Fruit fly (Drosophila melanogaster) whole organism, embryonic: Measurements from ENCODE around the gene CG8100.

Experiments used
- Antp ChIP-seq: fragments of 200-800 bp; sonication (Bioruptor generic); optimal IDR thresholded peaks from 3 replicates; lab custom pipeline; 2016; ENCODE audit warnings: missing biosample characterization, missing genetic modification characterization
- Atf-2 ChIP-seq: fragments of 200-800 bp; sonication (Bioruptor generic); optimal IDR thresholded peaks from 2 replicates; lab custom pipeline; 2016; ENCODE audit warnings: missing biosample characterization, missing genetic modification characterization
- CG1024 ChIP-seq: fragments of 200-800 bp; sonication (Bioruptor generic); IDR thresholded peaks from 2 replicates; pipeline ENCODE4 v1.3.6; 2022; ENCODE audit warnings: missing biosample characterization, missing genetic modification characterization
- CG10979 ChIP-seq: fragments of 200-800 bp; sonication (Bioruptor generic); optimal IDR thresholded peaks from 2 replicates; lab custom pipeline; 2018; ENCODE audit warnings: missing biosample characterization, mild to moderate bottlenecking, missing genetic modification characterization, moderate library complexity
- CG13775 ChIP-seq: fragments of 200-800 bp; sonication (Bioruptor generic); optimal IDR thresholded peaks from 3 replicates; lab custom pipeline; 2017; ENCODE audit warnings: missing biosample characterization, mild to moderate bottlenecking, missing genetic modification characterization
- CG1647 ChIP-seq: fragments of 200-800 bp; sonication (Bioruptor generic); optimal IDR thresholded peaks from 3 replicates; lab custom pipeline; 2016; ENCODE audit warnings: missing biosample characterization, missing genetic modification characterization
- CG16863 ChIP-seq: fragments of 200-800 bp; sonication (Bioruptor generic); optimal IDR thresholded peaks from 3 replicates; lab custom pipeline; 2016; ENCODE audit warnings: missing biosample characterization, missing genetic modification characterization
- CG17802 ChIP-seq: fragments of 200-800 bp; sonication (Bioruptor generic); optimal IDR thresholded peaks from 2 replicates; lab custom pipeline; 2018; ENCODE audit warnings: missing biosample characterization, mild to moderate bottlenecking, missing genetic modification characterization, moderate library complexity
- CG17829 ChIP-seq: fragments of 200-800 bp; optimal IDR thresholded peaks from 2 replicates; lab custom pipeline; 2019; ENCODE audit warnings: missing biosample characterization, mild to moderate bottlenecking, missing genetic modification characterization, moderate library complexity
- CG18599 ChIP-seq: fragments of 200-800 bp; sonication (Bioruptor generic); optimal IDR thresholded peaks from 3 replicates; lab custom pipeline; 2017; ENCODE audit warnings: missing biosample characterization, missing genetic modification characterization, mild to moderate bottlenecking, moderate library complexity, missing genetic modification reagents
- CG32767 ChIP-seq: fragments of 200-800 bp; sonication (Bioruptor generic); IDR thresholded peaks from 2 replicates; pipeline ENCODE4 v1.3.6; 2022; ENCODE audit warnings: missing biosample characterization, missing genetic modification characterization
- CG32772 ChIP-seq: fragments of 200-800 bp; sonication (Bioruptor generic); IDR thresholded peaks from 2 replicates; pipeline ENCODE4 v1.3.6; 2022; ENCODE audit warnings: missing biosample characterization, missing genetic modification characterization
- CG3847 ChIP-seq: fragments of 200-800 bp; sonication (Bioruptor generic); IDR thresholded peaks from 2 replicates; pipeline ENCODE4 v1.3.6; 2022; ENCODE audit warnings: missing biosample characterization, missing genetic modification characterization
- CG4328 ChIP-seq: fragments of 200-800 bp; sonication (Bioruptor generic); optimal IDR thresholded peaks from 3 replicates; lab custom pipeline; 2017; ENCODE audit warnings: missing biosample characterization, missing genetic modification reagents, missing genetic modification characterization
- CG5953 ChIP-seq: fragments of 200-800 bp; sonication (Bioruptor generic); IDR thresholded peaks from 2 replicates; pipeline ENCODE4 v1.3.6; 2022; ENCODE audit warnings: missing biosample characterization, missing genetic modification characterization
- CG7839 ChIP-seq: fragments of 200-800 bp; sonication (Bioruptor generic); optimal IDR thresholded peaks from 3 replicates; lab custom pipeline; 2018; ENCODE audit warnings: missing biosample characterization, mild to moderate bottlenecking, missing genetic modification characterization, moderate library complexity
- CG8924 ChIP-seq: fragments of 200-800 bp; optimal IDR thresholded peaks from 3 replicates; lab custom pipeline; 2019; ENCODE audit warnings: missing biosample characterization, mild to moderate bottlenecking, missing genetic modification characterization, moderate library complexity
- CG9727 ChIP-seq: fragments of 200-800 bp; sonication (Bioruptor generic); optimal IDR thresholded peaks from 3 replicates; lab custom pipeline; 2017; ENCODE audit warnings: missing biosample characterization, mild to moderate bottlenecking, missing genetic modification characterization
- CG9817 ChIP-seq: fragments of 200-800 bp; sonication (Bioruptor generic); optimal IDR thresholded peaks from 2 replicates; lab custom pipeline; 2018; ENCODE audit warnings: missing biosample characterization, mild to moderate bottlenecking, missing genetic modification characterization, moderate library complexity
- CG9876 ChIP-seq: fragments of 200-800 bp; sonication (Bioruptor generic); optimal IDR thresholded peaks from 2 replicates; lab custom pipeline; 2016; ENCODE audit warnings: missing biosample characterization, missing genetic modification characterization
- CTCF ChIP-seq: fragments of 200-800 bp; sonication (Bioruptor generic); optimal IDR thresholded peaks from 2 replicates; lab custom pipeline; 2017; ENCODE audit warnings: missing biosample characterization, mild to moderate bottlenecking, missing genetic modification characterization, moderate library complexity
- Camta ChIP-seq: fragments of 200-800 bp; sonication (Bioruptor generic); optimal IDR thresholded peaks from 2 replicates; lab custom pipeline; 2016; ENCODE audit warnings: missing biosample characterization, missing genetic modification characterization
- Doc3 ChIP-seq: fragments of 200-800 bp; sonication (Bioruptor generic); IDR thresholded peaks from 3 replicates; pipeline ENCODE4 v1.3.6; 2022; ENCODE audit warnings: missing biosample characterization, missing genetic modification characterization; ENCODE audit not compliant: partially characterized antibody
- E2f1 ChIP-seq: fragments of 200-800 bp; sonication (Bioruptor generic); IDR thresholded peaks from 2 replicates; pipeline ENCODE4 v1.3.6; 2022; ENCODE audit warnings: missing biosample characterization, missing genetic modification characterization
- HLH3B ChIP-seq: fragments of 200-800 bp; sonication (Bioruptor generic); IDR thresholded peaks from 2 replicates; pipeline ENCODE4 v1.3.6; 2022; ENCODE audit warnings: missing biosample characterization, missing genetic modification characterization
- Hey ChIP-seq: fragments of 200-800 bp; sonication (Bioruptor generic); optimal IDR thresholded peaks from 3 replicates; lab custom pipeline; 2018; ENCODE audit warnings: missing biosample characterization, mild to moderate bottlenecking, missing genetic modification characterization
- MBD-R2 ChIP-seq: fragments of 200-800 bp; sonication (Bioruptor generic); IDR thresholded peaks from 2 replicates; pipeline ENCODE4 v1.3.6; 2022; ENCODE audit warnings: missing biosample characterization, missing genetic modification characterization
- Med ChIP-seq: fragments of 200-800 bp; sonication (Bioruptor generic); peaks from one replicate; lab custom pipeline; 2016; ENCODE audit warnings: missing biosample characterization, missing genetic modification characterization, mild to moderate bottlenecking, inconsistent platforms, moderate library complexity
- Meics ChIP-seq: fragments of 200-800 bp; sonication (Bioruptor generic); optimal IDR thresholded peaks from 2 replicates; lab custom pipeline; 2017; ENCODE audit warnings: missing biosample characterization, mild to moderate bottlenecking, missing genetic modification characterization
- Nf-YA ChIP-seq: fragments of 200-800 bp; sonication (Bioruptor generic); IDR thresholded peaks from 2 replicates; pipeline ENCODE4 v1.3.6; 2022; ENCODE audit warnings: missing biosample characterization, missing genetic modification characterization
- Oaz ChIP-seq: fragments of 200-800 bp; sonication (Bioruptor generic); IDR thresholded peaks from 2 replicates; pipeline ENCODE4 v1.3.6; 2022; ENCODE audit warnings: missing biosample characterization, missing genetic modification characterization
- Pdp1 ChIP-seq, 2 experiments: fragments of 200-800 bp; sonication (Bioruptor generic); optimal IDR thresholded peaks; 3 replicates each; lab custom pipeline; 2016; ENCODE audit warnings: missing biosample characterization in 2 of 2, missing genetic modification characterization in 2 of 2, mild to moderate bottlenecking in 1 of 2, moderate library complexity in 1 of 2
- Xbp1 ChIP-seq: fragments of 200-800 bp; sonication (Bioruptor generic); optimal IDR thresholded peaks from 3 replicates; lab custom pipeline; 2016; ENCODE audit warnings: missing biosample characterization, mild to moderate bottlenecking, missing genetic modification characterization
- aop ChIP-seq: fragments of 200-800 bp; sonication (Bioruptor generic); IDR thresholded peaks from 2 replicates; pipeline ENCODE4 v1.3.6; 2022; ENCODE audit warnings: missing biosample characterization, missing genetic modification characterization
- ato ChIP-seq: fragments of 200-800 bp; sonication (Bioruptor generic); IDR thresholded peaks from 2 replicates; pipeline ENCODE4 v1.3.6; 2022; ENCODE audit warnings: missing biosample characterization, missing genetic modification characterization; ENCODE audit not compliant: partially characterized antibody
- chinmo ChIP-seq: fragments of 200-800 bp; sonication (Bioruptor generic); IDR thresholded peaks from 4 replicates; pipeline ENCODE4 v1.3.6; 2022; ENCODE audit warnings: missing biosample characterization, missing genetic modification characterization; ENCODE audit not compliant: partially characterized antibody
- dpn ChIP-seq, 2 experiments: fragments of 200-800 bp; sonication (Bioruptor generic); optimal IDR thresholded peaks; 3 replicates each; lab custom pipeline; 2016; ENCODE audit warnings: missing biosample characterization in 2 of 2, missing genetic modification characterization in 2 of 2
- fd96Cb ChIP-seq: fragments of 200-800 bp; sonication (Bioruptor generic); optimal IDR thresholded peaks from 2 replicates; lab custom pipeline; 2018; ENCODE audit warnings: missing biosample characterization, mild to moderate bottlenecking, missing genetic modification characterization, moderate library complexity
- hkb ChIP-seq, 2 experiments: fragments of 200-800 bp in 1 of 2; fragments of >200 bp in 1 of 2; sonication (Bioruptor generic) in 1 of 2; IDR thresholded peaks in 1 of 2; optimal IDR thresholded peaks in 1 of 2; 2 replicates each; pipeline versions ENCODE4 v1.3.6 to Lab custom; 2017 to 2022; ENCODE audit warnings: missing biosample characterization in 1 of 2, missing genetic modification characterization in 1 of 2
- jumu ChIP-seq: fragments of 200-800 bp; sonication (Bioruptor generic); optimal IDR thresholded peaks from 3 replicates; lab custom pipeline; 2016; ENCODE audit warnings: missing biosample characterization, missing genetic modification characterization
- ken ChIP-seq: fragments of 200-800 bp; sonication (Bioruptor generic); IDR thresholded peaks from 3 replicates; pipeline ENCODE4 v1.3.6; 2022; ENCODE audit warnings: missing biosample characterization, missing genetic modification characterization
- klu ChIP-seq: fragments of 200-800 bp; sonication (Bioruptor generic); IDR thresholded peaks from 2 replicates; pipeline ENCODE4 v1.3.6; 2022; ENCODE audit warnings: missing biosample characterization, missing genetic modification characterization
- lilli ChIP-seq: fragments of 200-800 bp; sonication (Bioruptor generic); optimal IDR thresholded peaks from 3 replicates; lab custom pipeline; 2016; ENCODE audit warnings: missing biosample characterization, missing genetic modification characterization
- lmd ChIP-seq: fragments of 200-800 bp; sonication (Bioruptor generic); IDR thresholded peaks from 2 replicates; pipeline ENCODE4 v1.3.6; 2022; ENCODE audit warnings: missing biosample characterization, missing genetic modification characterization
- onecut ChIP-seq: fragments of 200-800 bp; sonication (Bioruptor generic); IDR thresholded peaks from 2 replicates; pipeline ENCODE4 v1.3.6; 2022; ENCODE audit warnings: missing biosample characterization, missing genetic modification characterization
- pum ChIP-seq: fragments of 200-800 bp; sonication (Bioruptor generic); optimal IDR thresholded peaks from 2 replicates; lab custom pipeline; 2016; ENCODE audit warnings: missing biosample characterization, missing genetic modification characterization
- sens ChIP-seq: fragments of 200-800 bp; sonication (Bioruptor generic); peaks from one replicate; lab custom pipeline; 2016; ENCODE audit warnings: missing biosample characterization, missing genetic modification characterization
- sim ChIP-seq: fragments of 200-800 bp; sonication (Bioruptor generic); IDR thresholded peaks from 2 replicates; pipeline ENCODE4 v1.3.6; 2022; ENCODE audit warnings: missing biosample characterization, missing genetic modification characterization
- sr ChIP-seq: fragments of 200-800 bp; sonication (Bioruptor generic); IDR thresholded peaks from 3 replicates; pipeline ENCODE4 v1.3.6; 2022; ENCODE audit warnings: missing biosample characterization, missing genetic modification characterization
- zfh2 ChIP-seq: fragments of 200-800 bp; sonication (Bioruptor generic); optimal IDR thresholded peaks from 2 replicates; lab custom pipeline; 2016; ENCODE audit warnings: missing biosample characterization, missing genetic modification characterization

The CG8100 gene

DNA sequence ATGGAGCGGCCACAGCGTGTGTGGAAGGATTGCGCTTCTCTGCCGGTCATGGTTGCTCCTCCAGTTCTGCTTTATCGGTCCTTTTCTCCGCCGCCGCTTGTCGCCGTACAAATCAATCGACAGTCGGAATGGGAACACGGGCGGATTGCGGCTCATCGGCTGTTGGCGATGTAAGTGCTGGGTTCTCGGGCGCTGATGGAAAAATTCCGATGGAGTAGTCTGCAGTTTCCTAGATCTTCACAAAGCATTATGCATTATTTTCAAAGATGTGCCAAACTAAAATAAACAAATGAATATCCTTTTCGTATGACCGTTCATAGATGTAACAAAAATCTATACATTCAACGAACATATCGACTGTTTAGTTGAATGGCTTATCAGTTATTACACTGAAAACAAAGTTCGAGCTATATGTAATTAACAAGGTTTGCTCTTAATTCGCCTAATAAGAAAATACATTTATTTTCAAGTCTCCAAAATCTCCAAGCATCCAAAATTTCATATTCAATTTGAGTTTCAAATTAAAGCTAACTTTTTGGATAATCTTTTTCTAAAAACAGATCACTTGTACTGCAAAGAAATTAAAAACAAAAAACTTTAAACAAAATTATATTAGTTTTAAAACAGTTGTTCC lies 33.7 kb upstream of the CG8100 start, which contains the start of gene Neurl4 (continued):
- peak; percentile 56 for TF ChIP-seq CG17829 (tag; lab: Kevin White, UChicago)
- TF ChIP-seq HLH3B: peak; percentile 58
- 0 out of 3 replicates have a peak, but pooled peaks have one; percentile 39 for TF ChIP-seq ken (GFP tag; lab: Robert Waterston, UW)
- peak; percentile 54 for TF ChIP-seq onecut (GFP tag; lab: Robert Waterston, UW)
- no peak for TF ChIP-seq sim (GFP tag; lab: Robert Waterston, UW)
- no peak for TF ChIP-seq sr
- TF ChIP-seq CG1647 (GFP tag; lab: Kevin White, UChicago): no peak
- TF ChIP-seq fd96Cb: peak; percentile 47
- peak; percentile 69 for TF ChIP-seq CG9817 (tag; lab: Kevin White, UChicago)
- TF ChIP-seq CTCF: no peak
- peak; percentile 70 for TF ChIP-seq lmd (GFP tag; lab: Robert Waterston, UW)
- TF ChIP-seq Pdp1 (GFP tag; optimal IDR thresholded peaks at IDR 0.05; lab: Kevin White, UChicago): peak in 1 of 2 experiments; percentile 43
- TF ChIP-seq CG16863 (GFP tag; lab: Kevin White, UChicago): peak; percentile 66
- TF ChIP-seq zfh2 (GFP tag; lab: Kevin White, UChicago): peak; percentile 29
- TF ChIP-seq pum: peak; percentile 62
- peak; percentile 50; the same call in 1 of the 2 replicates for TF ChIP-seq Nf-YA
- TF ChIP-seq lilli (GFP tag; lab: Kevin White, UChicago): peak; percentile 65
- peak; percentile 71 for TF ChIP-seq CG3847 (GFP tag; lab: Robert Waterston, UW)
- TF ChIP-seq Oaz: peak; percentile 24; the same call in 1 of the 2 replicates
- no peak for TF ChIP-seq CG4328 (GFP tag; lab: Kevin White, UChicago)
- TF ChIP-seq dpn (GFP tag; optimal IDR thresholded peaks at IDR 0.05; lab: Kevin White, UChicago): peak; percentile 58 to 80
- TF ChIP-seq CG17802 (tag; lab: Kevin White, UChicago): peak; percentile 36
- 0 out of 4 replicates have a peak, but pooled peaks have one; percentile 18 for TF ChIP-seq chinmo (GFP tag; lab: Robert Waterston, UW)
- TF ChIP-seq Antp (GFP tag; lab: Kevin White, UChicago): peak; percentile 51
- TF ChIP-seq CG13775 (GFP tag; lab: Kevin White, UChicago): peak; percentile 69
- no peak for TF ChIP-seq hkb (optimal IDR thresholded peaks at IDR 0.05; lab: Kevin White, UChicago)
- peak; percentile 66 for TF ChIP-seq hkb (GFP tag; IDR thresholded peaks at IDR 0.05; lab: Robert Waterston, UW)
- TF ChIP-seq CG1024 (GFP tag; lab: Robert Waterston, UW): peak; percentile 73
- peak; percentile 51 for TF ChIP-seq CG9876 (GFP tag; lab: Kevin White, UChicago)
- no peak for TF ChIP-seq CG18599
- peak; percentile 81 for TF ChIP-seq CG8924 (tag; lab: Kevin White, UChicago)
- TF ChIP-seq Xbp1 (GFP tag; lab: Kevin White, UChicago): peak; percentile 83
- peak; percentile 81 for TF ChIP-seq CG10979 (tag; lab: Kevin White, UChicago)
- TF ChIP-seq sens (GFP tag; lab: Kevin White, UChicago): peak; percentile 92
- TF ChIP-seq Camta (GFP tag; lab: Kevin White, UChicago): peak; percentile 74
- no peak for TF ChIP-seq aop
- TF ChIP-seq jumu (GFP tag; lab: Kevin White, UChicago): peak; percentile 55
- no peak for TF ChIP-seq Meics
- 0 out of 2 replicates have a peak, but pooled peaks have one; percentile 29 for TF ChIP-seq CG5953 (GFP tag; lab: Robert Waterston, UW)
- no peak for TF ChIP-seq klu (GFP tag; lab: Robert Waterston, UW)
- peak; percentile 81 for TF ChIP-seq CG7839 (tag; lab: Kevin White, UChicago)
- peak; percentile 69 for TF ChIP-seq MBD-R2 (GFP tag; lab: Robert Waterston, UW)
- peak; percentile 48 for TF ChIP-seq E2f1
- no peak for TF ChIP-seq ato (GFP tag; lab: Robert Waterston, UW)
- TF ChIP-seq Hey (tag; lab: Kevin White, UChicago): no peak
- TF ChIP-seq Med: peak; percentile 88
- peak; percentile 63; the same call in 1 of the 2 replicates for TF ChIP-seq CG32767
- no peak for TF ChIP-seq Doc3 (GFP tag; lab: Robert Waterston, UW)
- peak; percentile 46 for TF ChIP-seq Atf-2 (GFP tag; lab: Kevin White, UChicago)
- peak; percentile 68 for TF ChIP-seq CG9727 (GFP tag; lab: Kevin White, UChicago)
- TF ChIP-seq CG32772 (GFP tag; lab: Robert Waterston, UW): no peak
